Worm (Caenorhabditis elegans) whole organism, L1 larva: ENCODE data around the gene M04D8.5.

Source experiments
- alr-1 ChIP-seq: fragments of 200-800 bp; sonication (Bioruptor generic); optimal IDR thresholded peaks from 2 replicates; lab custom pipeline; 2018; ENCODE audit warnings: borderline replicate concordance, mild to moderate bottlenecking, missing genetic modification characterization, missing compliant biosample characterization
- ces-1 ChIP-seq: fragments of 150-350 bp; optimal IDR thresholded peaks from 2 replicates; lab custom pipeline; 2014; ENCODE audit warnings: missing biosample characterization, missing genetic modification reagents, missing genetic modification characterization
- dpl-1 ChIP-seq, 3 experiments: fragments of 150-350 bp in 2 of 3; sonication (generic microtip) in 1 of 3; optimal IDR thresholded peaks; 2 replicates each; lab custom pipeline; 2014 to 2017; ENCODE audit warnings: missing biosample characterization in 3 of 3, missing genetic modification characterization in 3 of 3, missing genetic modification reagents in 3 of 3
- efl-1 ChIP-seq, 4 experiments: fragments of 150-350 bp; optimal IDR thresholded peaks in 3 of 4; peaks in 1 of 4; 1 replicate in 1 of 4; 2 replicates in 3 of 4; lab custom pipeline; 2014; ENCODE audit warnings: missing biosample characterization in 2 of 4, missing genetic modification characterization in 2 of 4, missing genetic modification reagents in 2 of 4
- egl-27 ChIP-seq, 2 experiments: fragments of 150-350 bp in 1 of 2; sonication (generic microtip); optimal IDR thresholded peaks; 3 replicates each; lab custom pipeline; 2017 to 2018; ENCODE audit warnings: missing biosample characterization in 2 of 2, missing genetic modification characterization in 2 of 2, missing genetic modification reagents in 2 of 2
- fos-1 ChIP-seq: fragments of 150-350 bp; optimal IDR thresholded peaks from 2 replicates; lab custom pipeline; 2014; ENCODE audit warnings: missing biosample characterization, missing genetic modification characterization
- lin-13 ChIP-seq: fragments of 150-350 bp; optimal IDR thresholded peaks from 2 replicates; lab custom pipeline; 2014; ENCODE audit warnings: missing biosample characterization, missing genetic modification reagents, missing genetic modification characterization
- nhr-11 ChIP-seq: fragments of 150-350 bp; optimal IDR thresholded peaks from 2 replicates; lab custom pipeline; 2014; ENCODE audit warnings: missing biosample characterization, missing genetic modification characterization
- pqm-1 ChIP-seq: sonication (generic microtip); optimal IDR thresholded peaks from 3 replicates; lab custom pipeline; 2017; ENCODE audit warnings: missing biosample characterization, missing genetic modification characterization
- skn-1 ChIP-seq: fragments of 150-350 bp; optimal IDR thresholded peaks from 2 replicates; lab custom pipeline; 2014; ENCODE audit warnings: missing biosample characterization, missing genetic modification characterization
- unc-130 ChIP-seq: fragments of 150-350 bp; optimal IDR thresholded peaks from 2 replicates; lab custom pipeline; 2017; ENCODE audit warnings: missing biosample characterization, missing genetic modification characterization, inconsistent platforms
- unc-62 ChIP-seq: fragments of 150-350 bp; optimal IDR thresholded peaks from 2 replicates; lab custom pipeline; 2014; ENCODE audit warnings: missing biosample characterization, missing genetic modification reagents, missing genetic modification characterization
- zag-1 ChIP-seq: fragments of 150-350 bp; optimal IDR thresholded peaks from 2 replicates; lab custom pipeline; 2014; ENCODE audit warnings: missing biosample characterization, missing genetic modification characterization
- ztf-4 ChIP-seq: fragments of 150-350 bp; optimal IDR thresholded peaks from 2 replicates; lab custom pipeline; 2014; ENCODE audit warnings: missing biosample characterization, missing genetic modification characterization

ce11 chrIII:10078784-10079183 lies 45.7 kb upstream of the M04D8.5 start:
- TF ChIP-seq unc-62 (GFP tag; lab: Kevin White, UChicago) (no peak), alr-1 (tag; lab: Kevin White, UChicago) (no peak), fos-1 (tag; lab: Kevin White, UChicago) (no peak), lin-13 (GFP tag; lab: Kevin White, UChicago) (no peak), zag-1 (tag; lab: Kevin White, UChicago) (no peak), ztf-4 (tag; lab: Kevin White, UChicago) (no peak), unc-130 (tag; lab: Kevin White, UChicago) (no peak), ces-1 (GFP tag; lab: Kevin White, UChicago) (no peak), egl-27 (tag; optimal IDR thresholded peaks at IDR 0.05; lab: Kevin White, UChicago) (no peak), skn-1 (tag; lab: Kevin White, UChicago) (no peak), pqm-1 (tag; lab: Kevin White, UChicago) (no peak), efl-1 (optimal IDR thresholded peaks at IDR 0.05; lab: Kevin White, UChicago) (no peak), efl-1 (GFP tag; optimal IDR thresholded peaks at IDR 0.05 in 1 of 2; lab: Kevin White, UChicago) (no peak), nhr-11 (tag; lab: Kevin White, UChicago) (no peak), dpl-1 (GFP tag; optimal IDR thresholded peaks at IDR 0.05; lab: Kevin White, UChicago) (no peak)
